Worm (Caenorhabditis elegans) whole organism, mixed stage, embryonic: Measurements from ENCODE around the gene anp-1.

Source experiments
- blmp-1 ChIP-seq: fragments of 150-350 bp; optimal IDR thresholded peaks from 2 replicates; lab custom pipeline; 2014; ENCODE audit warnings: missing biosample characterization, missing genetic modification characterization
- elt-1 ChIP-seq: sonication (generic microtip); optimal IDR thresholded peaks from 2 replicates; lab custom pipeline; 2017; ENCODE audit warnings: missing genetic modification characterization, mild to moderate bottlenecking, missing compliant biosample characterization, antibody characterized with exemption, moderate library complexity, borderline replicate concordance; ENCODE audit not compliant: insufficient read depth
- elt-3 ChIP-seq: fragments of 150-350 bp; optimal IDR thresholded peaks from 2 replicates; lab custom pipeline; 2014; ENCODE audit warnings: missing biosample characterization, missing genetic modification characterization
- lin-32 ChIP-seq: fragments of 200-800 bp; sonication (Bioruptor generic); optimal IDR thresholded peaks from 2 replicates; lab custom pipeline; 2018; ENCODE audit warnings: mild to moderate bottlenecking, missing genetic modification characterization, missing compliant biosample characterization
- mep-1 ChIP-seq: fragments of 150-350 bp; optimal IDR thresholded peaks from 2 replicates; lab custom pipeline; 2017; ENCODE audit warnings: missing biosample characterization, missing genetic modification reagents, missing genetic modification characterization, inconsistent platforms
- mls-2 ChIP-seq: sonication (generic microtip); optimal IDR thresholded peaks from 2 replicates; lab custom pipeline; 2016; ENCODE audit warnings: mild to moderate bottlenecking, missing genetic modification characterization, moderate library complexity, missing compliant biosample characterization
- nhr-76 ChIP-seq: sonication (generic microtip); optimal IDR thresholded peaks from 2 replicates; lab custom pipeline; 2017; ENCODE audit warnings: missing biosample characterization, missing genetic modification characterization
- snpc-4 ChIP-seq: fragments of 150-350 bp; optimal IDR thresholded peaks from 2 replicates; lab custom pipeline; 2014; ENCODE audit warnings: missing biosample characterization, missing genetic modification characterization
- sptf-1 ChIP-seq: sonication (generic microtip); optimal IDR thresholded peaks from 2 replicates; lab custom pipeline; 2017; ENCODE audit warnings: mild to moderate bottlenecking, missing genetic modification characterization, moderate library complexity, missing compliant biosample characterization
- tbx-8 ChIP-seq: fragments of 200-800 bp; sonication (Bioruptor generic); optimal IDR thresholded peaks from 2 replicates; lab custom pipeline; 2018; ENCODE audit warnings: mild to moderate bottlenecking, missing genetic modification characterization, moderate library complexity, missing compliant biosample characterization

- TF ChIP-seq nhr-76 (tag; lab: Kevin White, UChicago) (no peak), mep-1 (tag; lab: Kevin White, UChicago) (no peak), snpc-4 (tag; lab: Kevin White, UChicago) (no peak), elt-3 (tag; lab: Kevin White, UChicago) (no peak), tbx-8 (no peak), lin-32 (no peak), sptf-1 (tag; lab: Kevin White, UChicago) (no peak), elt-1 (tag; lab: Kevin White, UChicago) (no peak), blmp-1 (tag; lab: Kevin White, UChicago) (no peak), mls-2 (tag; lab: Kevin White, UChicago) (no peak)
These were observed 12.5 kb downstream of the anp-1 start, which contains the start of gene bus-19 for ce11 chrV:12871753-12872152.
